Worm (Caenorhabditis elegans) whole organism, L4/young adult: ENCODE results near the gene gpd-2.

ENCODE experiments used
- W03F9.2 ChIP-seq: fragments of 150-350 bp; optimal IDR thresholded peaks from 2 replicates; lab custom pipeline; 2014; ENCODE audit warnings: missing biosample characterization, missing genetic modification characterization
- dao-5 ChIP-seq: sonication (generic microtip); optimal IDR thresholded peaks from 2 replicates; lab custom pipeline; 2016; ENCODE audit warnings: missing genotype, missing genetic modification characterization, moderate library complexity, missing compliant biosample characterization
- him-1 ChIP-seq: sonication (generic microtip); optimal IDR thresholded peaks from 2 replicates; lab custom pipeline; 2016; ENCODE audit warnings: missing genotype, missing genetic modification reagents, missing genetic modification characterization, missing compliant biosample characterization

gpd-2 gene

DNA sequence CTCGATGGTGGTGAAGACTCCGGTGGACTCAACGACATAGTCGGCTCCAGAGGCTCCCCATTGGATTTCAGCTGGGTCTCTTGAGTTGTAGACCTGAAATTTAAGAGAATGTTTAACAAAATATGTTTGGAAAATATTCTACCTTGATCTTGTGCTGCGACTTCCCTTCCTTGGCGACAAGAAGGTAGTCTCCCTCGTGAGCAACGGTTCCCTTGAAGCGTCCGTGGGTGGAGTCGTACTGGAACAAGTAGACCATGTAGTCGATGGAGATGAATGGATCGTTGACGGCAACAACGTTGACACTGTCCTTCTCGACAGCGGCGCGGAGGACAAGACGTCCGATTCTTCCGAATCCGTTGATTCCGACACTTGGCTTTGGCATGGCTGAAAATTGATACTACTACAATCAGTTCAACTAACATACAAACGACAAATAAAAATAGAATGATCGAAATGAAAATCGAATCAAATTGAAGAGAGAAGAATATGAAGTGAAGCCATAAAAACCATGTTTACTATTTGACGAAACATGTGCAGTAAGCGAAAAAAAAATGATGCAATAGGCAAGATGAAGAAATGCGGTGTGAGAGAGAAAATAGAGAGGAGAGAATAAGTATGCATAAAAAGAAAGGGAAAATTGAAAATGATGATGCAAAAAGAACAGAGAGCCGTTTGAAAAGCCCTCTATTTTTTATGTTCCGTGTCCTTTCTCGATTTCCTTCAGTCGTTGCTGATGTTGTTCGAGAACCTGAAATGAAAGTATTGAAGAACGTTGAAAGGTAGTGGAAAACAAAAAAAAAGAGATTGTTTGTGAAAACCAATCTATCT lies at the start of gene gpd-2:
gpd-2 (minus strand) TSS at position 384 of the 828 bp plus-strand sequence.
- TF ChIP-seq W03F9.2 (tag; lab: Kevin White, UChicago): no peak
- no peak for TF ChIP-seq dao-5 (tag; lab: Kevin White, UChicago)
- no peak for TF ChIP-seq him-1 (tag; lab: Kevin White, UChicago)

DNA sequence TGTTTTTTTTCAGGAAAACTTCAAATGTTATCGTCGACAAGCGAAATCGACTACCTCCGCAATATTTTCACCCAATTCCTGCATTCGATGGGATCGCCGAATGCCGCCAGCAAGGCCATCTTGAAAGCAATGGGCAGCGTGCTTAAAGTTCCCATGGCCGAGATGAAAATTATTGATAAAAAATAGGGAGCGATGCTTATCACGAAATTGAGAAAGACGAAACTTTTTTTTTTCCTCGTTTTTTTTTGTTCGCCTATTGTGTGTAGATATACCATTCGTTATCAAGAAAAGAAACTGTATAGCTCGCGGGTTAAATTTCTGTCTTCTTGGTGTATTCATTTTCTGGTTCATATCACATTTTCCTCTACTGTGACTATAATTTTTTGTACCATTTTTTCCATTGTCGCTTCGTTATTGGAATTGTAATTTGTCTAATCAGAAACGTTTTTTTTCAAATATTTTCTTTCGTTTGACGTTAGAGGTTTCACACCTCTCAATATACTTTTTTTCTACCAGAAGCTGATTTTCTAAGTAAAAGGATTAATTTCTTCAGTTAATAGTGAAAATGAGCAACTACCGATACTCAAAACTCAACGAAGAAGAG lies 49.6 kb upstream of the gpd-2 start, which contains the start of gene syx-6:
syx-6 (plus strand) TSS at position 554 of the 604 bp plus-strand sequence.
- TF ChIP-seq W03F9.2 (tag; lab: Kevin White, UChicago) (no peak), him-1 (tag; lab: Kevin White, UChicago) (no peak), dao-5 (tag; lab: Kevin White, UChicago) (no peak)

DNA sequence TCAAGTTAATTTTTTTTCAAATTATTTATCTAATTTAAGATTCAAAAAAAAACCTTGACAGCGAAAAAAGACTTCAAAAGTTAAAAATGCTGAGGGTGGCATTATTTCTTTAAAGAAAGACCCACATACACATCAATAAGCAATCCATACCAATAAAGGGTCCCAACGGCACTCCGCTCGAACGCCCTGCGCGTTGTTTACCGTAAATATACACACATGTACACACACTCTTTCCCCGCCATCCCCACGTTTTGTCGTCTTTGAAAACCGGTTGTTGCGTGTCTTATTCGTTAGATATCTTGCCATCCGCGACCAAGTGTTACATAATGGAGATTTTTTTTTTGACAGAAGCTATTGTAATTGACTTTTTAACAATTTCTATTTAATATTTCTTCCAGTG lies 45.1 kb upstream of the gpd-2 start, which contains the start of gene gcc-1:
gcc-1 (plus strand) TSS at position 399 of the 400 bp plus-strand sequence.
- TF ChIP-seq dao-5 (tag; lab: Kevin White, UChicago): no peak

DNA sequence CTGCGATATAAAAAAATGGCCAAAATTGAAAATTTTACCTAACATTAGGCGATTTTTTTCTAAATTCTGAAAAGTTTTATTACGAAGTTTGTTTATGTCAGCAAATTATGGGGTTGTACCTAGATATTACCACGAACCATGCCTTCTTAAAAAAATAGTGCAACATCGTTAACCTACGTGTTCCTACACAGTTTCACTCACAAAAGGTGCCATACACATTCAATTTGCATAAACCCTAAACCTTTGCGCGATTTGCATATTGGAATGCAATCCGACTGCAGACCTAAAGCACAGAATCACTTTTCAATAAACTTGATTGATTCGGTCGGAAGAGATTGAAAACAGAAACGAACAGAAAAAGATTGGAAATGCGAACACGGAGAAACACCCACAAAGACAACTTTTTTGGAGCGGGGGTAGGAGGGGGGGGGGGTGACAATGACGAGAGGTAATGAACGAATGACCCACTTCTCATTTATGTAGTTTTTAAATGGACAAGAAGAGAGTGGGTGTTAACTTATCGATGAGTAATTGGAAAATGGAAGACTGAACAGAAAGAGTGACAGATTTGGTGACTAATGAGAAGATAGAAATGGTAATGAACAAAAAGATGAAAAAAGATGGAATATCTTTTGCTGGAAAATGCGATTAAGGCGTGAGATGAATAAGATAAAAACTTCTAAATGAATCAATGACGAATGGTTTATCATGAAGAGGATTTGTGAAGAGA lies 41.7 kb upstream of the gpd-2 start:
- TF ChIP-seq dao-5 (tag; lab: Kevin White, UChicago) (no peak), him-1 (tag; lab: Kevin White, UChicago) (no peak), W03F9.2 (tag; lab: Kevin White, UChicago) (no peak)

DNA sequence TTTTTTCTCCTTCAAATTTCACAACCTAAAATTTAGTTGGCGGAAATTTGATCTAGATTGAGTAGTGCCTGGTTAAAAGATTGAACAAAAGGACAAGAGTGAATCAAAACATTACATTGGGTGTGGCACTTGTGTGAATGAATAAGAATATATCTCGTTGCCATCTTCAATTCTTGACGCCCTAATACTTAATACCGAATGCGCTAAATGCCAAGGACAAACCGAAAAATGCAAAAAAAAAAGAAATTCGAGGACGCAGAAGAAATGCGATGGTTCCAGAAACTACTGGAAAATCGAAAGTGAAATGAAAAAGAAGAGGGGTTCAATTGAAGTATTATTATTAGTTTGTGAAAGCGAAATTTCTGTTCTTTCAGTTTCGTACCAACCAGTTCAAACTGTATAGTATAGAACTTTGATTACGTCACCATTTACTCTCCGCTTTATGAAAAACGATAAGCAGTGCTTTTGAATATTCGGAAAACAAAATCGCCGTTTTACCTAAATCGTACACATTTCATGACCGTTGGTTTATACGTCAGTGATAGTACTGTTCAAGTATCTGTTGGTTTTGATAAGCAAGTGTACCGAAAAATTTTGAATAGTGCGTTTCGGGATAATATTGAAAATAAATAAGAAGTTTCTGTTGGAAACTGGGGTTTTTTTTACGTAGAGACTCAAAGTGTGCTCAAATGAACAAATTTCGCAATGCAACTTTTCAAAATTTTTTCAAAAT lies 40.8 kb upstream of the gpd-2 start:
- no peak for TF ChIP-seq dao-5 (tag; lab: Kevin White, UChicago)
- no peak for TF ChIP-seq him-1 (tag; lab: Kevin White, UChicago)
- no peak for TF ChIP-seq W03F9.2 (tag; lab: Kevin White, UChicago)

DNA sequence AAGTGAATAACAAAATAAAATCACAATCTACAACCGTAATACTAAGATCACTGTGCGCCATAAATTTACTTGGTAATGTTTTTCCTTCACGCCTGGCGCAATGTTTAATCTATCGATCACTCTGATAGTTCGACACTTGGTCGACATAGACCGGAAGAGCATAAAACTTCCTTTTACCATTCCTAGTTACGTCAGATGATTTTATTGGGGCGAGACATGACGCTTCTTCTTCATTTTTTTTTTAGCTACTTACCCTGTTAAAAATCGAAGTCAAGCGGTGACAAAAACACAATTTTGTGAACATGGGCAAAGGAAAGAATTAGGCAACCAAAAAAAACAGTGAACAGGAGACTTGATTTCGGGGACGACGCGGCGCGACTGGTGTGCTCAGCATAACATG lies 40.1 kb upstream of the gpd-2 start:
- TF ChIP-seq him-1 (tag; lab: Kevin White, UChicago) (no peak), W03F9.2 (tag; lab: Kevin White, UChicago) (no peak), dao-5 (tag; lab: Kevin White, UChicago) (no peak)

DNA sequence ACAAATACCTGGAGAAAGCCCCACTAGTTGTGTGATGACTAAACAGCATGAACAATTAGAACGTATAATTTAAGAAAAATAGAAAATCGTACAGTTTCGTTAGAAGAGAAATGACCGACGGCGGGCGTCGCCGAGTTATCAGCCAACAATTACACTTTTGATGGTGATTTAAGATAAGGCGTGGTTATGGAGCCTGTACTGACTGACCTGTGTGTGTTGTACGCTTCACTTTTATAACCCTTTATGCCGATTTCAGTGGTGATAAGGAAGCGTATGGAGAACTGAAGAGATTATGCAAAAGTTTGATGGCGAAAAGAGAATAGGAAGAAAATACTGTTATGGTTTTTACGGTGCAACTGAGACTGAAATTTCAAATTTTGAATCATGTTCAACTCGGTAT lies 38.6 kb upstream of the gpd-2 start:
- TF ChIP-seq W03F9.2 (tag; lab: Kevin White, UChicago) (no peak), dao-5 (tag; lab: Kevin White, UChicago) (no peak), him-1 (tag; lab: Kevin White, UChicago) (no peak)

DNA sequence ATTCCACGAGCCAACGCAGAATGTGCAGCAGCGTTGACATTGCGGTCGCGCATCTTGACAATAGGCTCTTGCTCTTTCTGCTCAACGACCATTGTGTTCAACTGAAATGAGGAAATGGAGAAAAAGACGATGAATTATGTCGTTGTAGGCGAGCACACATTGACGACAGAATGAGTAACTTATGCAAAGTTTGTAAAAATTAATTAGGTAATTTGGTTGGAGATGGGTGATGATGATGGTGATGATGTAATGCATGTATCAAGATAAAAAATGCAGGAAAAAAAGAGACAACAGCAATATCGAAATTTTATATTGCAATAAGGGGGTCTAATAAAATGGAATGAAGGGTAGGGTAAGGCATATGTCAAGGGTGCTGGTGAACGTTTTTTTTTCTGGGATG lies 37.9 kb upstream of the gpd-2 start, which contains the start of gene bbln-1:
bbln-1 (minus strand) TSS at position 101 of the 400 bp plus-strand sequence.
- TF ChIP-seq him-1 (tag; lab: Kevin White, UChicago) (no peak), dao-5 (tag; lab: Kevin White, UChicago) (no peak), W03F9.2 (tag; lab: Kevin White, UChicago) (no peak)

DNA sequence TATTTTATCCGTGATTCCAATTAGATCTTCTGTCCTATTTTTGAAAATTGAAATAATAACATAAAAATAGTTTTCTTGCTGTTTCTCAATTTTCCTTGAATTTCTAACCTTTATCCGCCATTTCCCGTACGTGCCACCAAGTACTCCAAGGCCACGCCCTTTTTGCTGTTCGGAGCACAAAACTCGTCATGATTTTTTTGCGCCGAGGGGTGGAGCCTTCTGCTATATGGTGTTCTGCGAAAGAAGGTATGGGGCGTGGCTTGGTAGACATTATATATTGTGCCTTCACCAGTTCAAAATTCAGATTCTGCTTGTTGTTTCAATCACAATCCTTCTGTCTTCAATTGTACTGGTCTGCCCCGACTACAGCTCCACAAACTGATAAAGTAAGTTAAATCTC lies 30.8 kb upstream of the gpd-2 start, which contains the start of gene C15C7.4:
C15C7.4 (plus strand) TSS at position 301 of the 400 bp plus-strand sequence.
- TF ChIP-seq him-1 (tag; lab: Kevin White, UChicago) (no peak), W03F9.2 (tag; lab: Kevin White, UChicago) (no peak), dao-5 (tag; lab: Kevin White, UChicago) (no peak)

DNA sequence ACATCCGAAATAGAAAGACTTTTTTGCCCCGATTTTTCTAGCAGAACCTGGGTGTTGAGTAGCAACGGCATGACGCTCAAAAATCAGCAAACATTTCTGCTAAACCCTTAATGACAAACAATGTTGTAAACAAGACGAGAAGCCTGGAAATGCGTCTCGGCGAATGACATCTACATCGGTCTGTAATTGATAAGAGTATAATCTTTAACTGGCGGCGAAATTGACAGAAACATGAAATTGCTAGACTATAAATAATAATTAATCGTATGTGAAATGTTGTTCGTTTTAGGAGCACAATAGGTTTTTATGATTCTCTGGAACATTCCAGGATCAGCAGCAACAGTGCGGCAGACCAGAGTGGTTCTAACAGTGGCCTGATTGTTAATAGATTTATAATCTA lies 27.2 kb upstream of the gpd-2 start:
- TF ChIP-seq dao-5 (tag; lab: Kevin White, UChicago): no peak
- no peak for TF ChIP-seq him-1 (tag; lab: Kevin White, UChicago)
- TF ChIP-seq W03F9.2 (tag; lab: Kevin White, UChicago): no peak

DNA sequence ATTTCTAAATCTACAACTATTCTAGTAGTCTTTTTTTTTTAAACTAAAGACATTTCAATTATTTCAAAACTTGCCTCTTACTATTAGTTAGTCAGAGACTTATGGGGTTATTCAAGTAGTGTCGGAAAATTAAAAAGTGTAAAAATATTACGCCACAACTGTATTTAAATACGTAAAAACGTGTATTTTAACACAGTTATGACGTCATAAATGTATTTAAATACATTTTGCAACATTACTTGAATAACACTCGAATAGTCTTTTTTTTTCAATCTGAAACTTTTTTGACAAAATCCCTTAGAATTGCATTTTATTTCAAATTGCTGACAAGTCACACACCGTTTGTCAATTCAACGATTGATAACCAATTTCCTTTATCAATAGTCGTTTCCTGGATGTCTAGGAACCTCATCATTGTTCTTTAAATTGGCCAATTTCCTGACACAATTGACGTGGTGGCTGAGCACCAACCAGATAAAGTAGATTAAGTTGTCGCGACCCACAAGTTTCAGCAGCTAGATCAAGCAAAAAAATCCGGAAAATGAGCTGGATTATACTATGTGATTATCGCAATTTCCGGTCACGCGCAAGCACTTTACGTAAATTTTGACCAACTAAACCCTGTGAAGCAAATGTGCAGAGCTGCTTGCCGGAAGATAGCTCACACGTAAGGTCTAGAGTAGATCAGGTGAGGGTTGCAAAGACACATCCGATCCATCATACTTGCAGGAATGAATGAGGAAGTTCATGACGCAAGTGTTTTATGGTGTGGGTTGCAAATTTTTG lies 25.2 kb upstream of the gpd-2 start:
- TF ChIP-seq dao-5 (tag; lab: Kevin White, UChicago) (no peak), him-1 (tag; lab: Kevin White, UChicago) (no peak), W03F9.2 (tag; lab: Kevin White, UChicago) (no peak)

DNA sequence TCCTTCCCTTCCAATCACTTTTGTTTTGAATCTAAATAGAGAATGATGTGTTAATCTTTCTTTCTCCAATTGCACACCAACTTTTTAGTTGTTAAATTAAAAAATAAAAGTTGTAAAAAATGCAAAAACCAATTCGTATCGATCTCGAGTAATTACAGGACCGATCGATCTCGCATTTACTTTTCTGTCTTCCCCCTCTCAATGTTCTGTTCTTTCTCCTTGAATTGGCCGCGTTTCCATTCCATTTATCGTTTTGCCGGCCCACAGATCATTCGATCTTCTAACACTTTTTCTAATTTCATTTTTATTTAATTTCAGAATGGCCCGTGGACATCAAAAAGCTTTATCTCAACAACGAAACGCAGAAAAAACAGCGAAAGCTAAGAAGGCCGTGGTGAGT lies 20.7 kb upstream of the gpd-2 start, which contains the start of gene K10B3.1:
K10B3.1 (plus strand) TSS at position 301 of the 400 bp plus-strand sequence.
- TF ChIP-seq dao-5 (tag; lab: Kevin White, UChicago) (no peak), him-1 (tag; lab: Kevin White, UChicago) (no peak), W03F9.2 (tag; lab: Kevin White, UChicago) (no peak)
